Worm (Caenorhabditis elegans) whole organism, L4/young adult: ENCODE results near the gene Y70C5B.2.

Experiments used
- W03F9.2 ChIP-seq: fragments of 150-350 bp; optimal IDR thresholded peaks from 2 replicates; lab custom pipeline; 2014; ENCODE audit warnings: missing biosample characterization, missing genetic modification characterization
- dao-5 ChIP-seq: sonication (generic microtip); optimal IDR thresholded peaks from 2 replicates; lab custom pipeline; 2016; ENCODE audit warnings: missing genotype, missing genetic modification characterization, moderate library complexity, missing compliant biosample characterization

DNA sequence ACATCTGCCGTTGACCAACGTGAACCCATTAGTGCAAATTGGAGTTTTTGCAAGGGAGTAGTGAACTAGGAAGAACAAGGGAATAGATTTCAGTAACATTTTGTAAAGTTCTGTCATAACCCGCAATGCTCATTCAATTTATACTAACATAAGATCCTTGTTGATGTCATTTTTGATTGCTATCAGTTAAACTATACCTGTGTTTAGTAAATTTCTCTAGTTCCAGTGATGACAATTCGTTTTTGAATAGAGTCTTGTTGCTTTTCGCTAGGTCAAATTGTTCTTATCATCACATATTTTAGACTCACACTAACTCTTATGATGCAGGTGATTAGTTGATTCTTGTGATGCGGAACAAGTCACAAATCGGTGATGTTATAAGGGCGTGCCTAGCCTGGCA, 45.8 kb upstream of the Y70C5B.2 start, which contains the start of gene clec-9:
- TF ChIP-seq W03F9.2 (tag; lab: Kevin White, UChicago): no peak
- TF ChIP-seq dao-5: no peak
